Worm (Caenorhabditis elegans) whole organism, late embryonic: ENCODE data around the gene C13A10.1.
A peak's percentile ranks its signal among the peaks of the same experiment; 100 is the strongest.

Experiments used
- F13H6.1 ChIP-seq: sonication (generic microtip); optimal IDR thresholded peaks from 2 replicates; lab custom pipeline; 2016; ENCODE audit warnings: missing genetic modification characterization, missing compliant biosample characterization
- K02D7.2 ChIP-seq: sonication (generic microtip); optimal IDR thresholded peaks from 2 replicates; lab custom pipeline; 2017; ENCODE audit warnings: mild to moderate bottlenecking, missing genetic modification characterization, missing compliant biosample characterization
- Y22D7AL.16 ChIP-seq: sonication (generic microtip); optimal IDR thresholded peaks from 2 replicates; lab custom pipeline; 2016; ENCODE audit warnings: missing genetic modification characterization, missing compliant biosample characterization
- ahr-1 ChIP-seq: sonication (generic microtip); optimal IDR thresholded peaks from 2 replicates; lab custom pipeline; 2016; ENCODE audit warnings: missing genetic modification characterization, missing compliant biosample characterization
- ama-1 ChIP-seq: fragments of 150-350 bp; optimal IDR thresholded peaks from 2 replicates; lab custom pipeline; 2014
- ceh-14 ChIP-seq: sonication (generic microtip); optimal IDR thresholded peaks from 2 replicates; lab custom pipeline; 2016; ENCODE audit warnings: missing genotype, missing genetic modification characterization, missing compliant biosample characterization
- ceh-18 ChIP-seq: sonication (generic microtip); optimal IDR thresholded peaks from 2 replicates; lab custom pipeline; 2016; ENCODE audit warnings: missing genetic modification characterization, missing compliant biosample characterization
- ceh-2 ChIP-seq: sonication (generic microtip); optimal IDR thresholded peaks from 2 replicates; lab custom pipeline; 2016; ENCODE audit warnings: missing genotype, missing genetic modification characterization, missing compliant biosample characterization
- ceh-22 ChIP-seq: sonication (generic microtip); optimal IDR thresholded peaks from 2 replicates; lab custom pipeline; 2017; ENCODE audit warnings: missing biosample characterization, missing genetic modification characterization
- ceh-24 ChIP-seq: sonication (generic microtip); optimal IDR thresholded peaks from 2 replicates; lab custom pipeline; 2016; ENCODE audit warnings: mild to moderate bottlenecking, missing genetic modification characterization, missing compliant biosample characterization
- ceh-34 ChIP-seq: sonication (generic microtip); optimal IDR thresholded peaks from 2 replicates; lab custom pipeline; 2016; ENCODE audit warnings: mild to moderate bottlenecking, missing genetic modification characterization, missing compliant biosample characterization
- ceh-45 ChIP-seq: fragments of 200-800 bp; sonication (Bioruptor generic); IDR thresholded peaks from 2 replicates; pipeline ENCODE4 v1.3.6; 2022; ENCODE audit warnings: missing genetic modification reagents, missing genetic modification characterization, missing compliant biosample characterization
- ceh-48 ChIP-seq: sonication (generic microtip); optimal IDR thresholded peaks from 2 replicates; lab custom pipeline; 2016; ENCODE audit warnings: missing genetic modification characterization, inconsistent platforms, missing compliant biosample characterization
- ceh-6 ChIP-seq: fragments of 200-800 bp; sonication (Bioruptor generic); optimal IDR thresholded peaks from 2 replicates; lab custom pipeline; 2018; ENCODE audit warnings: mild to moderate bottlenecking, missing genetic modification characterization, missing compliant biosample characterization
- elt-2 ChIP-seq: sonication (generic microtip); optimal IDR thresholded peaks from 2 replicates; lab custom pipeline; 2016; ENCODE audit warnings: missing genetic modification reagents, missing genetic modification characterization, missing compliant biosample characterization
- fkh-10 ChIP-seq: fragments of 150-350 bp; optimal IDR thresholded peaks from 2 replicates; lab custom pipeline; 2014; ENCODE audit warnings: missing biosample characterization, missing genetic modification reagents, missing genetic modification characterization
- hlh-13 ChIP-seq: fragments of 200-800 bp; sonication (Bioruptor generic); optimal IDR thresholded peaks from 2 replicates; lab custom pipeline; 2018; ENCODE audit warnings: mild to moderate bottlenecking, missing genetic modification characterization, missing compliant biosample characterization
- mec-3 ChIP-seq: sonication (generic microtip); optimal IDR thresholded peaks from 2 replicates; lab custom pipeline; 2016; ENCODE audit warnings: borderline replicate concordance, missing genetic modification characterization, missing compliant biosample characterization
- nfya-1 ChIP-seq: sonication (generic microtip); optimal IDR thresholded peaks from 2 replicates; lab custom pipeline; 2017; ENCODE audit warnings: missing genetic modification characterization, mild to moderate bottlenecking, missing compliant biosample characterization, antibody characterized with exemption, moderate library complexity
- nhr-11 ChIP-seq: fragments of 150-350 bp; optimal IDR thresholded peaks from 2 replicates; lab custom pipeline; 2014; ENCODE audit warnings: missing biosample characterization, missing genetic modification characterization
- nhr-232 ChIP-seq: sonication (generic microtip); optimal IDR thresholded peaks from 2 replicates; lab custom pipeline; 2016; ENCODE audit warnings: missing genetic modification characterization, missing compliant biosample characterization
- npax-4 ChIP-seq: sonication (generic microtip); optimal IDR thresholded peaks from 2 replicates; lab custom pipeline; 2016; ENCODE audit warnings: missing genetic modification characterization, missing compliant biosample characterization
- odd-2 ChIP-seq: sonication (generic microtip); optimal IDR thresholded peaks from 2 replicates; lab custom pipeline; 2017; ENCODE audit warnings: antibody characterized with exemption, mild to moderate bottlenecking, missing genetic modification characterization, missing compliant biosample characterization
- pag-3 ChIP-seq: sonication (generic microtip); optimal IDR thresholded peaks from 2 replicates; lab custom pipeline; 2016; ENCODE audit warnings: missing compliant biosample characterization, missing genetic modification characterization, borderline replicate concordance
- pha-4 ChIP-seq: fragments of 150-350 bp; optimal IDR thresholded peaks from 2 replicates; lab custom pipeline; 2018; ENCODE audit warnings: missing biosample characterization, missing genetic modification reagents, missing genetic modification characterization
- pqm-1 ChIP-seq: sonication (generic microtip); optimal IDR thresholded peaks from 2 replicates; lab custom pipeline; 2016; ENCODE audit warnings: missing genetic modification characterization, missing compliant biosample characterization
- pros-1 ChIP-seq: fragments of 150-350 bp; optimal IDR thresholded peaks from 2 replicates; lab custom pipeline; 2014; ENCODE audit warnings: missing biosample characterization, missing genetic modification reagents, missing genetic modification characterization
- sdc-2 ChIP-seq: sonication (generic microtip); optimal IDR thresholded peaks from 2 replicates; lab custom pipeline; 2016; ENCODE audit warnings: missing genotype, missing genetic modification characterization, missing compliant biosample characterization
- tbx-7 ChIP-seq: sonication (generic microtip); optimal IDR thresholded peaks from 2 replicates; lab custom pipeline; 2016; ENCODE audit warnings: missing genotype, missing genetic modification characterization, missing compliant biosample characterization
- unc-3 ChIP-seq, 2 experiments: fragments of 200-800 bp in 1 of 2; sonication (Bioruptor generic) in 1 of 2; sonication (generic microtip) in 1 of 2; conservative IDR thresholded peaks in 1 of 2; optimal IDR thresholded peaks in 1 of 2; 2 replicates each; pipeline versions ENCODE4 v1.3.6 to Lab custom; 2016 to 2022; ENCODE audit warnings: missing compliant biosample characterization in 2 of 2, missing genetic modification characterization in 2 of 2, missing genetic modification reagents in 1 of 2
- unc-42 ChIP-seq: sonication (generic microtip); optimal IDR thresholded peaks from 2 replicates; lab custom pipeline; 2016; ENCODE audit warnings: missing genotype, missing genetic modification characterization, missing compliant biosample characterization
- zip-5 ChIP-seq: sonication (generic microtip); optimal IDR thresholded peaks from 2 replicates; lab custom pipeline; 2016; ENCODE audit warnings: missing genetic modification characterization, missing compliant biosample characterization

The C13A10.1 gene

ce11 chrII:1376795-1377194, 21.3 kb upstream of the C13A10.1 start:
- TF ChIP-seq pqm-1 (no peak), odd-2 (tag; lab: Kevin White, UChicago) (no peak), ceh-6 (GFP tag; lab: Kevin White, UChicago) (no peak), nfya-1 (no peak), ceh-22 (tag; lab: Kevin White, UChicago) (no peak), unc-3 (GFP tag; conservative IDR thresholded peaks at IDR 0.05; lab: Robert Waterston, UW) (no peak), unc-3 (tag; optimal IDR thresholded peaks at IDR 0.05; lab: Kevin White, UChicago) (no peak), nhr-11 (tag; lab: Kevin White, UChicago) (no peak), ceh-48 (tag; lab: Kevin White, UChicago) (no peak), ceh-45 (GFP tag; lab: Robert Waterston, UW) (no peak), tbx-7 (tag; lab: Kevin White, UChicago) (no peak), ama-1 (lab: Kevin White, UChicago) (no peak), ceh-24 (tag; lab: Kevin White, UChicago) (no peak), mec-3 (tag; lab: Kevin White, UChicago) (no peak)

- TF ChIP-seq ceh-18 (tag; lab: Kevin White, UChicago): peak; percentile 42
- no peak for TF ChIP-seq K02D7.2 (tag; lab: Kevin White, UChicago)
Measured at ce11 chrII:1375627-1376026, 20.2 kb upstream of the C13A10.1 start.

ce11 chrII:1374889-1375288, 19.4 kb upstream of the C13A10.1 start, which contains the start of gene rog-1:
Gene rog-1 (minus strand): TSS chrII:1374989.
- no peak for TF ChIP-seq pag-3
- no peak for TF ChIP-seq nhr-11 (tag; lab: Kevin White, UChicago)
- TF ChIP-seq, all 69 proteins: peak for 0

- TF ChIP-seq nfya-1 (peak; percentile 76), K02D7.2 (tag; lab: Kevin White, UChicago) (no peak)
Measured at ce11 chrII:1374486-1374885, 19.0 kb upstream of the C13A10.1 start.

- TF ChIP-seq nfya-1 (peak; percentile 80), unc-42 (tag; lab: Kevin White, UChicago) (no peak)
Measured at ce11 chrII:1372966-1373365, 17.5 kb upstream of the C13A10.1 start.

ce11 chrII:1372138-1372537, 16.7 kb upstream of the C13A10.1 start:
- TF ChIP-seq nfya-1 (peak; percentile 52), F13H6.1 (no peak)

- TF ChIP-seq hlh-13 (GFP tag; lab: Kevin White, UChicago) (no peak), Y22D7AL.16 (tag; lab: Kevin White, UChicago) (no peak), F13H6.1 (no peak), ceh-34 (tag; lab: Kevin White, UChicago) (no peak), nfya-1 (no peak), zip-5 (tag; lab: Kevin White, UChicago) (no peak), pha-4 (tag; lab: Kevin White, UChicago) (no peak), pag-3 (no peak), fkh-10 (GFP tag; lab: Kevin White, UChicago) (no peak), pros-1 (tag; lab: Kevin White, UChicago) (no peak), ceh-14 (no peak), elt-2 (tag; lab: Kevin White, UChicago) (no peak), ahr-1 (no peak), nhr-232 (tag; lab: Kevin White, UChicago) (no peak), sdc-2 (tag; lab: Kevin White, UChicago) (no peak), npax-4 (tag; lab: Kevin White, UChicago) (no peak), ceh-2 (tag; lab: Kevin White, UChicago) (no peak), ceh-45 (GFP tag; lab: Robert Waterston, UW) (no peak)
Measured at ce11 chrII:1371533-1371932, 16.1 kb upstream of the C13A10.1 start.
